Worm (Caenorhabditis elegans) whole organism, L2 larva: ENCODE measurements around the gene R10E8.1.

Source experiments
- F13H6.1 ChIP-seq: sonication (generic microtip); optimal IDR thresholded peaks from 2 replicates; lab custom pipeline; 2016; ENCODE audit warnings: missing genetic modification characterization, missing compliant biosample characterization
- R02D3.7 ChIP-seq: fragments of 150-350 bp; optimal IDR thresholded peaks from 2 replicates; lab custom pipeline; 2014; ENCODE audit warnings: missing biosample characterization, missing genetic modification characterization
- ZK546.5 ChIP-seq: sonication (generic microtip); optimal IDR thresholded peaks from 2 replicates; lab custom pipeline; 2017; ENCODE audit warnings: missing biosample characterization, missing genetic modification characterization
- alr-1 ChIP-seq: fragments of 150-350 bp; optimal IDR thresholded peaks from 2 replicates; lab custom pipeline; 2014; ENCODE audit warnings: missing biosample characterization, missing genetic modification characterization
- aly-2 ChIP-seq: fragments of 150-350 bp; optimal IDR thresholded peaks from 2 replicates; lab custom pipeline; 2014; ENCODE audit warnings: missing biosample characterization, missing genetic modification characterization
- ama-1 ChIP-seq: fragments of 150-350 bp; optimal IDR thresholded peaks from 2 replicates; lab custom pipeline; 2018; ENCODE audit warnings: inconsistent platforms
- ceh-82 ChIP-seq: fragments of 150-350 bp; optimal IDR thresholded peaks from 2 replicates; lab custom pipeline; 2014; ENCODE audit warnings: missing biosample characterization, missing genetic modification characterization
- crh-2 ChIP-seq: sonication (generic microtip); optimal IDR thresholded peaks from 2 replicates; lab custom pipeline; 2017; ENCODE audit warnings: missing biosample characterization, missing genetic modification characterization
- dmd-4 ChIP-seq: sonication (generic microtip); optimal IDR thresholded peaks from 2 replicates; lab custom pipeline; 2017; ENCODE audit warnings: missing biosample characterization, missing genetic modification characterization
- egl-27 ChIP-seq: sonication (generic microtip); optimal IDR thresholded peaks from 3 replicates; lab custom pipeline; 2017; ENCODE audit warnings: missing biosample characterization, missing genetic modification reagents, missing genetic modification characterization
- elt-3 ChIP-seq: sonication (generic microtip); optimal IDR thresholded peaks from 2 replicates; lab custom pipeline; 2017; ENCODE audit warnings: missing biosample characterization, missing genetic modification characterization
- fos-1 ChIP-seq: fragments of 150-350 bp; optimal IDR thresholded peaks from 2 replicates; lab custom pipeline; 2014; ENCODE audit warnings: missing biosample characterization, missing genetic modification characterization
- gmeb-1 ChIP-seq: fragments of 150-350 bp; optimal IDR thresholded peaks from 2 replicates; lab custom pipeline; 2014; ENCODE audit warnings: missing biosample characterization, missing genetic modification characterization
- lin-11 ChIP-seq: fragments of 150-350 bp; sonication (generic microtip); optimal IDR thresholded peaks from 2 replicates; lab custom pipeline; 2014; ENCODE audit warnings: missing biosample characterization, missing genetic modification characterization, inconsistent platforms, mixed read lengths
- lin-13 ChIP-seq: fragments of 150-350 bp; optimal IDR thresholded peaks from 2 replicates; lab custom pipeline; 2014; ENCODE audit warnings: missing biosample characterization, missing genetic modification reagents, missing genetic modification characterization
- mab-5 ChIP-seq: fragments of 150-350 bp; optimal IDR thresholded peaks from 2 replicates; lab custom pipeline; 2014; ENCODE audit warnings: missing biosample characterization, missing genetic modification characterization
- mbf-1 ChIP-seq: sonication (generic microtip); optimal IDR thresholded peaks from 2 replicates; lab custom pipeline; 2017; ENCODE audit warnings: missing biosample characterization, missing genetic modification characterization
- mdl-1 ChIP-seq, 2 experiments: fragments of 150-350 bp in 1 of 2; sonication (generic microtip) in 1 of 2; optimal IDR thresholded peaks; 2 replicates each; lab custom pipeline; 2017; ENCODE audit warnings: missing biosample characterization in 2 of 2, missing genetic modification characterization in 2 of 2
- nhr-10 ChIP-seq: sonication (generic microtip); optimal IDR thresholded peaks from 2 replicates; lab custom pipeline; 2017; ENCODE audit warnings: missing biosample characterization, missing genetic modification characterization
- nhr-11 ChIP-seq: fragments of 150-350 bp; optimal IDR thresholded peaks from 2 replicates; lab custom pipeline; 2014; ENCODE audit warnings: missing biosample characterization, missing genetic modification characterization
- nhr-12 ChIP-seq: fragments of 150-350 bp; optimal IDR thresholded peaks from 2 replicates; lab custom pipeline; 2014; ENCODE audit warnings: missing biosample characterization, missing genetic modification characterization
- nhr-129 ChIP-seq: fragments of 150-350 bp; optimal IDR thresholded peaks from 2 replicates; lab custom pipeline; 2014; ENCODE audit warnings: missing biosample characterization, missing genetic modification characterization
- nhr-25 ChIP-seq: fragments of 150-350 bp; sonication (generic microtip); optimal IDR thresholded peaks from 3 replicates; lab custom pipeline; 2014; ENCODE audit warnings: missing biosample characterization, missing genetic modification characterization
- nhr-6 ChIP-seq: fragments of 150-350 bp; optimal IDR thresholded peaks from 2 replicates; lab custom pipeline; 2014; ENCODE audit warnings: missing biosample characterization, missing genetic modification characterization
- nhr-77 ChIP-seq: fragments of 150-350 bp; optimal IDR thresholded peaks from 2 replicates; lab custom pipeline; 2014; ENCODE audit warnings: missing biosample characterization, missing genetic modification characterization
- peb-1 ChIP-seq: fragments of 150-350 bp; optimal IDR thresholded peaks from 2 replicates; lab custom pipeline; 2014; ENCODE audit warnings: missing biosample characterization, missing genetic modification characterization
- sem-4 ChIP-seq: fragments of 150-350 bp; optimal IDR thresholded peaks from 2 replicates; lab custom pipeline; 2014; ENCODE audit warnings: missing biosample characterization, missing genetic modification reagents, missing genetic modification characterization
- sma-3 ChIP-seq: sonication (generic microtip); optimal IDR thresholded peaks from 2 replicates; lab custom pipeline; 2016; ENCODE audit warnings: missing genetic modification reagents, missing genetic modification characterization, missing compliant biosample characterization
- sma-9 ChIP-seq, 2 experiments: fragments of 150-350 bp in 1 of 2; sonication (generic microtip) in 1 of 2; optimal IDR thresholded peaks; 2 replicates each; lab custom pipeline; 2014 to 2016; ENCODE audit warnings: missing genetic modification characterization in 2 of 2, mild to moderate bottlenecking in 1 of 2, missing biosample characterization in 1 of 2, missing compliant biosample characterization in 1 of 2, missing genetic modification reagents in 1 of 2, moderate library complexity in 1 of 2
- snpc-4 ChIP-seq: fragments of 150-350 bp; optimal IDR thresholded peaks from 2 replicates; lab custom pipeline; 2014; ENCODE audit warnings: missing biosample characterization, missing genetic modification characterization
- unc-39 ChIP-seq: fragments of 150-350 bp; optimal IDR thresholded peaks from 2 replicates; lab custom pipeline; 2014; ENCODE audit warnings: missing biosample characterization, missing genetic modification characterization
- zag-1 ChIP-seq: fragments of 150-350 bp; optimal IDR thresholded peaks from 2 replicates; lab custom pipeline; 2014; ENCODE audit warnings: missing biosample characterization, missing genetic modification characterization
- ztf-11 ChIP-seq: sonication (generic microtip); optimal IDR thresholded peaks from 2 replicates; lab custom pipeline; 2017; ENCODE audit warnings: missing biosample characterization, missing genetic modification characterization
- ztf-4 ChIP-seq: fragments of 150-350 bp; optimal IDR thresholded peaks from 2 replicates; lab custom pipeline; 2014; ENCODE audit warnings: missing biosample characterization, missing genetic modification characterization

The R10E8.1 gene

DNA sequence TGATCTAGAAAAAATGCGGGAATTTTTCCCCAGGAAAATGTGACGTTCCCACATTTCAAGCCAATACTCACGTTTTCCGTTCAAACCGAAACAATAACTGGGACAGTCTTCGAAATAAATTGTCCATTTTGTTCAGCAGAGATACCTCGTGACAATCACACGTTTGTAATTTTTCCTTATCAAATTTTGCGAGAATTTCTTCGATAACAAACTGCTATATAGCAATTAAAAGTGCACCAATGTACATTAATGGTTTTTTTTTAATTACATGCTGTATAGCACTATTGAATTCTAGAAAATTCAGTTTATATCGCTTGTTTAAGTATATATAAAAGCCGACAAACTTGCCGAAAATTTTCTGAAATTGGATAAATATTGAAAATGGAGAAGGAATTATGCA, 14.0 kb upstream of the R10E8.1 start, which contains the start of gene R10E8.6:
Gene R10E8.6, minus strand, starts transcription at position 154 of the 400 bp plus-strand sequence.
- TF ChIP-seq fos-1 (tag; lab: Kevin White, UChicago) (peak; percentile 53), crh-2 (tag; lab: Kevin White, UChicago) (peak; percentile 10), lin-11 (tag; lab: Kevin White, UChicago) (no peak)

DNA sequence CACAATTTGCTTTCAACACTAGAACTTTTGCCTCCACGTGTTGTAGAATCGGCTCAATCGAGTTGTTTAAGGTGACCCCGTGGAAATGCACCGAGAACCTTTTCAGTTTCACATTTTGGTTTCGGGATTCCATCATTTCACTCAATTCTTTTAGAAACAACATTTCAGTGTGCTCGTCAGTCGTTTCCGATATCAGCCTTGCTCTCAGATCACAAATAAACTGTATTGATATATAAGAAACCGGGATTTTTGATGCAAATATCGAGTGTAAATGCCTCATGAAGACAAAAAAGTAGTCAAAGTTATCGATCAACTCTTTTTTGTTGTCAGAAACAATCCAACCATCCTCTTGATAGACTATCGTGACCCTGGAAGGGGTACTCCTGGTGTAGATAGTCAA, 13.3 kb upstream of the R10E8.1 start:
- TF ChIP-seq elt-3 (tag; lab: Kevin White, UChicago) (no peak), ceh-82 (tag; lab: Kevin White, UChicago) (no peak), ZK546.5 (tag; lab: Kevin White, UChicago) (no peak), nhr-77 (no peak), sem-4 (tag; lab: Kevin White, UChicago) (no peak), mdl-1 (tag; optimal IDR thresholded peaks at IDR 0.05; lab: Kevin White, UChicago) (no peak), ztf-4 (tag; lab: Kevin White, UChicago) (no peak), sma-3 (GFP tag; lab: Kevin White, UChicago) (no peak), nhr-12 (tag; lab: Kevin White, UChicago) (no peak), nhr-129 (tag; lab: Kevin White, UChicago) (no peak), nhr-11 (tag; lab: Kevin White, UChicago) (no peak), peb-1 (tag; lab: Kevin White, UChicago) (no peak), lin-11 (tag; lab: Kevin White, UChicago) (no peak), ama-1 (no peak)
- TF ChIP-seq, all 48 proteins: peak for 0

DNA sequence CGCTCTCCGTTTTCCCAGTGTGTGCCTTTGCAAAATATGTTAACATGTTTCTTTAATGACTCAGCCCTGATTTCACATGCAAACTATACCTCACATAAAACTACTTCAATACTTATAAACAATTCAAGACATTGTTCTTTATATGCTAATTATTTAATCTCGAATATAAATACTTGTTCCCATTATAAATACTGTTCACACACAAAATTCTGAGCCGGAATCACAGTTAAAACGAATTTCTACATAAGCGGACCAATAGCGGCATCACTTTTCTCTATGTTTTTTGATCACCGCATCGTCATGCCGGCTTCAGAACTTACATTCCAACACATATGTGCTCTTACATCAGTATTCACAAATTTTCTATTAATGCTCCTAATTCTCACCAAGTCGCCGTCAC, 2.3 kb upstream of the R10E8.1 start, which contains the start of gene R10E8.5:
Gene R10E8.5, plus strand, starts transcription at position 301 of the 400 bp plus-strand sequence.
- TF ChIP-seq ztf-11 (tag; lab: Kevin White, UChicago): no peak
- TF ChIP-seq crh-2 (tag; lab: Kevin White, UChicago): no peak
- no peak for TF ChIP-seq nhr-129 (tag; lab: Kevin White, UChicago)
- no peak for TF ChIP-seq sem-4 (tag; lab: Kevin White, UChicago)
- no peak for TF ChIP-seq alr-1 (tag; lab: Kevin White, UChicago)
- TF ChIP-seq R02D3.7 (tag; lab: Kevin White, UChicago): no peak
- no peak for TF ChIP-seq F13H6.1
- no peak for TF ChIP-seq elt-3 (tag; lab: Kevin White, UChicago)
- no peak for TF ChIP-seq dmd-4 (tag; lab: Kevin White, UChicago)
- no peak for TF ChIP-seq nhr-77
- TF ChIP-seq sma-3 (GFP tag; lab: Kevin White, UChicago): no peak
- no peak for TF ChIP-seq zag-1 (tag; lab: Kevin White, UChicago)
- TF ChIP-seq egl-27 (tag; lab: Kevin White, UChicago): no peak
- TF ChIP-seq unc-39 (tag; lab: Kevin White, UChicago): no peak
- no peak for TF ChIP-seq snpc-4
- no peak for TF ChIP-seq nhr-25
- TF ChIP-seq nhr-6 (tag; lab: Kevin White, UChicago): no peak
- no peak for TF ChIP-seq gmeb-1 (tag; lab: Kevin White, UChicago)

DNA sequence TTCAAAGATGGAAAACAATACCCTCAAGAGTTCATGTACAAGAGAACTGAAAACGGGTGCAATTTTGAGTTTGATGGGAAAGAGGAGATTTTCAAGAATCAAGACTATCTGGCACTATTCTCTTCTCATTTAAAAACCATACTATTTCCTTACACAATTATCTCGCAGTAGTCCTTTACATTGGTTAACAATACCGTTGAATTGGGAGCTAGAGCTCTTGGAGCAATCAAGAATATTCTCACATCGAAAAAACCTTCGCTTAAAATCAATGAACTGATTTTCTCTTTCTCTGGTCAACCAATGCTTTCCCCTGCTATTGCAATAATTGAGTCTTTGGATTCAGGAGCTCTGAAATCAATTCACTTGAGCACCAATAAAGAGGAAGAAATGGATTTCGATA, 1.3 kb upstream of the R10E8.1 start, which contains the start of gene R10E8.2:
Gene R10E8.2, plus strand, starts transcription at position 301 of the 400 bp plus-strand sequence.
- TF ChIP-seq nhr-77 (no peak), gmeb-1 (tag; lab: Kevin White, UChicago) (no peak), elt-3 (tag; lab: Kevin White, UChicago) (no peak), mdl-1 (tag; optimal IDR thresholded peaks at IDR 0.05; lab: Kevin White, UChicago) (no peak), aly-2 (tag; lab: Kevin White, UChicago) (no peak), nhr-11 (tag; lab: Kevin White, UChicago) (no peak), fos-1 (tag; lab: Kevin White, UChicago) (no peak), lin-13 (GFP tag; lab: Kevin White, UChicago) (no peak), lin-11 (tag; lab: Kevin White, UChicago) (no peak), alr-1 (tag; lab: Kevin White, UChicago) (no peak), mab-5 (tag; lab: Kevin White, UChicago) (no peak)

DNA sequence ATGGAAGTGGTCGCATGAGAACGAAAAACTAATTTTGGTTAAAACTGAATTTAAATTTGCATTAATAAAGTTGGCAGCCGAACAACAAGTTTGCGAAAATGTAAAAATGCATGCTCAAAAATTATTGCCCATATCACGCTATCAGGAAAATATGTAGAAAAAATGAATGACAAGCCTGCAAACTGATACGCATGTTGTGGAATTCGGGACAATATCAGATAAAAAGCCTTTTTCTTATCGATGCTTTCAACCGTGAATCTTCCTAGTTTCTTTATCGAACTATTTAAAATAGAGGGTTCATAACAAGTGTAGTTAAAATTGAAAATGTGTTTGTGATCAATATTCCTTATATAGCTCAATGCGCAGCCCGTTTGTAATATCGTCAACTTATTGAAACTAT, 6.1 kb downstream of the R10E8.1 start:
- TF ChIP-seq nhr-10 (tag; lab: Kevin White, UChicago): no peak
- TF ChIP-seq fos-1 (tag; lab: Kevin White, UChicago): peak; percentile 79

DNA sequence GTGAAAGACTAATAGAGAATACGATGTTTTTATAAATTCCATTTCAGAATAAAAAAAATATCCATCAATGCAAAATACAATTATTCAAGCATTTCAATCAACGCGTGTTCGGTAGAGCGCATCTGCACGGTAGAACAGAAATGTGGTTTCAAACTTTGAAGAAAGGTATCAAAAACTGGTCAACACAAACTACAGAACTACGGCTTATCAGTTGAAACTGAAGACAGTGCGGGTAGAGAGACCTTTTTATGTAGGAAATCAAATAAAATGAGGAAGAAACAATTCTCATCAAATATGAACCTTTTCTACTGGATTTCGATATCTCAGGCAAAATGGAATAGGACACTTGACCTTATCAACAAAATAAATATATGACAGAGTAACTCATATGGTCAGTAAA, 7.8 kb downstream of the R10E8.1 start:
- TF ChIP-seq fos-1 (tag; lab: Kevin White, UChicago): peak; percentile 22
- no peak for TF ChIP-seq mbf-1 (tag; lab: Kevin White, UChicago)
- TF ChIP-seq dmd-4 (tag; lab: Kevin White, UChicago): no peak
- no peak for TF ChIP-seq ztf-4 (tag; lab: Kevin White, UChicago)
- no peak for TF ChIP-seq sma-9 (GFP tag; optimal IDR thresholded peaks at IDR 0.05; lab: Kevin White, UChicago)
- no peak for TF ChIP-seq sma-9 (tag; optimal IDR thresholded peaks at IDR 0.05; lab: Kevin White, UChicago)
